Fruit fly (Drosophila melanogaster) whole organism, prepupa: ENCODE results near the gene CG7556.

Experiments used
- Blimp-1 ChIP-seq: fragments of 200-800 bp; sonication (Bioruptor generic); optimal IDR thresholded peaks from 3 replicates; lab custom pipeline; 2017; ENCODE audit warnings: missing biosample characterization, missing genetic modification characterization, mild to moderate bottlenecking, moderate library complexity, missing genetic modification reagents
- CG10631 ChIP-seq: fragments of 200-800 bp; sonication (Bioruptor generic); optimal IDR thresholded peaks from 2 replicates; lab custom pipeline; 2016; ENCODE audit warnings: missing biosample characterization, missing genetic modification characterization
- CG11294 ChIP-seq: fragments of 200-800 bp; sonication (Bioruptor generic); IDR thresholded peaks from 2 replicates; pipeline ENCODE4 v1.3.6; 2022; ENCODE audit warnings: missing biosample characterization, missing genetic modification characterization
- CG11762 ChIP-seq: fragments of 200-800 bp; sonication (Bioruptor generic); optimal IDR thresholded peaks from 3 replicates; lab custom pipeline; 2016; ENCODE audit warnings: missing biosample characterization, missing genetic modification characterization; ENCODE audit not compliant: insufficient read depth
- CG11902 ChIP-seq: fragments of 200-800 bp; sonication (Bioruptor generic); optimal IDR thresholded peaks from 3 replicates; lab custom pipeline; 2016; ENCODE audit warnings: missing biosample characterization, missing genetic modification characterization
- CG15336 ChIP-seq: fragments of 200-800 bp; sonication (Bioruptor generic); IDR thresholded peaks from 2 replicates; pipeline ENCODE4 v1.3.6; 2022; ENCODE audit warnings: missing biosample characterization, missing genetic modification characterization
- CG1621 ChIP-seq: fragments of 200-800 bp; sonication (Bioruptor generic); optimal IDR thresholded peaks from 3 replicates; lab custom pipeline; 2018; ENCODE audit warnings: missing biosample characterization, mild to moderate bottlenecking, missing genetic modification characterization
- CG16779 ChIP-seq: fragments of 200-800 bp; sonication (Bioruptor generic); optimal IDR thresholded peaks from 3 replicates; lab custom pipeline; 2017; ENCODE audit warnings: missing biosample characterization, mild to moderate bottlenecking, missing genetic modification characterization
- CG3032 ChIP-seq: fragments of 200-800 bp; optimal IDR thresholded peaks from 2 replicates; lab custom pipeline; 2019; ENCODE audit warnings: missing biosample characterization, mild to moderate bottlenecking, missing genetic modification characterization, moderate library complexity
- CG31627 ChIP-seq: fragments of 200-800 bp; sonication (Bioruptor generic); optimal IDR thresholded peaks from 3 replicates; lab custom pipeline; 2016; ENCODE audit warnings: missing biosample characterization, missing genetic modification characterization
- CG32006 ChIP-seq: fragments of 200-800 bp; sonication (Bioruptor generic); optimal IDR thresholded peaks from 3 replicates; lab custom pipeline; 2017; ENCODE audit warnings: missing biosample characterization, mild to moderate bottlenecking, missing genetic modification characterization
- CG34406 ChIP-seq: fragments of 200-800 bp; sonication (Bioruptor generic); optimal IDR thresholded peaks from 3 replicates; lab custom pipeline; 2016; ENCODE audit warnings: missing biosample characterization, missing genetic modification characterization
- CG3919 ChIP-seq: fragments of 200-800 bp; sonication (Bioruptor generic); optimal IDR thresholded peaks from 3 replicates; lab custom pipeline; 2016; ENCODE audit warnings: missing biosample characterization, missing genetic modification characterization
- CG4318 ChIP-seq: fragments of 200-800 bp; sonication (Bioruptor generic); optimal IDR thresholded peaks from 3 replicates; lab custom pipeline; 2017; ENCODE audit warnings: missing biosample characterization, mild to moderate bottlenecking, missing genetic modification characterization
- CG6276 ChIP-seq: fragments of 200-800 bp; sonication (Bioruptor generic); optimal IDR thresholded peaks from 2 replicates; lab custom pipeline; 2017; ENCODE audit warnings: missing biosample characterization, mild to moderate bottlenecking, missing genetic modification characterization
- CG6792 ChIP-seq: fragments of 200-800 bp; sonication (Bioruptor generic); optimal IDR thresholded peaks from 3 replicates; lab custom pipeline; 2016; ENCODE audit warnings: missing biosample characterization, missing genetic modification characterization
- CG6808 ChIP-seq: fragments of 200-800 bp; sonication (Bioruptor generic); optimal IDR thresholded peaks from 3 replicates; lab custom pipeline; 2017; ENCODE audit warnings: missing biosample characterization, missing genetic modification characterization, mild to moderate bottlenecking, moderate library complexity, missing genetic modification reagents
- CG6854 ChIP-seq: fragments of 200-800 bp; sonication (Bioruptor generic); optimal IDR thresholded peaks from 2 replicates; lab custom pipeline; 2017; ENCODE audit warnings: missing biosample characterization, mild to moderate bottlenecking, missing genetic modification characterization
- CG7368 ChIP-seq: fragments of 200-800 bp; sonication (Bioruptor generic); optimal IDR thresholded peaks from 3 replicates; lab custom pipeline; 2016; ENCODE audit warnings: missing biosample characterization, missing genetic modification characterization
- CG8119 ChIP-seq: fragments of 200-800 bp; sonication (Bioruptor generic); IDR thresholded peaks from 3 replicates; pipeline ENCODE4 v1.3.6; 2022; ENCODE audit warnings: missing biosample characterization, missing genetic modification characterization
- CG8319 ChIP-seq: fragments of 200-800 bp; sonication (Bioruptor generic); optimal IDR thresholded peaks from 3 replicates; lab custom pipeline; 2016; ENCODE audit warnings: missing biosample characterization, missing genetic modification characterization
- CG8632 ChIP-seq: fragments of 200-800 bp; sonication (Bioruptor generic); optimal IDR thresholded peaks from 3 replicates; lab custom pipeline; 2016; ENCODE audit warnings: missing biosample characterization, missing genetic modification characterization
- CG9139 ChIP-seq: fragments of 200-800 bp; sonication (Bioruptor generic); optimal IDR thresholded peaks from 3 replicates; lab custom pipeline; 2017; ENCODE audit warnings: missing biosample characterization, mild to moderate bottlenecking, missing genetic modification characterization
- Eip75B ChIP-seq: fragments of 200-800 bp; sonication (Bioruptor generic); optimal IDR thresholded peaks from 3 replicates; lab custom pipeline; 2016; ENCODE audit warnings: missing biosample characterization, missing genetic modification characterization
- Eip78C ChIP-seq: fragments of 200-800 bp; sonication (Bioruptor generic); peaks from one replicate; lab custom pipeline; 2016; ENCODE audit warnings: missing biosample characterization, missing genetic modification characterization
- Ets21C ChIP-seq: fragments of 200-800 bp; sonication (Bioruptor generic); optimal IDR thresholded peaks from 3 replicates; lab custom pipeline; 2016; ENCODE audit warnings: missing biosample characterization, missing genetic modification characterization
- Gug ChIP-seq: fragments of 200-800 bp; sonication (Bioruptor generic); IDR thresholded peaks from 2 replicates; pipeline ENCODE4 v1.3.6; 2022; ENCODE audit warnings: missing biosample characterization, missing genetic modification characterization
- Hr39 ChIP-seq: fragments of 200-800 bp; sonication (Bioruptor generic); optimal IDR thresholded peaks from 2 replicates; lab custom pipeline; 2016; ENCODE audit warnings: missing biosample characterization, missing genetic modification characterization
- Lpt ChIP-seq: fragments of 200-800 bp; sonication (Bioruptor generic); optimal IDR thresholded peaks from 3 replicates; lab custom pipeline; 2016; ENCODE audit warnings: missing biosample characterization, missing genetic modification characterization
- Met ChIP-seq: fragments of 200-800 bp; sonication (Bioruptor generic); optimal IDR thresholded peaks from 3 replicates; lab custom pipeline; 2016; ENCODE audit warnings: missing biosample characterization, missing genetic modification characterization
- Smox ChIP-seq: fragments of 200-800 bp; sonication (Bioruptor generic); optimal IDR thresholded peaks from 3 replicates; lab custom pipeline; 2016; ENCODE audit warnings: missing biosample characterization, missing genetic modification characterization
- Sox102F ChIP-seq: fragments of 200-800 bp; sonication (Bioruptor generic); optimal IDR thresholded peaks from 2 replicates; lab custom pipeline; 2016; ENCODE audit warnings: missing biosample characterization, mild to moderate bottlenecking, missing genetic modification characterization
- Sox15 ChIP-seq: fragments of 200-800 bp; sonication (Bioruptor generic); optimal IDR thresholded peaks from 3 replicates; lab custom pipeline; 2016; ENCODE audit warnings: missing biosample characterization, missing genetic modification characterization
- achi ChIP-seq: fragments of 200-800 bp; sonication (Bioruptor generic); optimal IDR thresholded peaks from 3 replicates; lab custom pipeline; 2016; ENCODE audit warnings: missing biosample characterization, missing genetic modification characterization
- cyc ChIP-seq: fragments of 200-800 bp; sonication (Bioruptor generic); optimal IDR thresholded peaks from 3 replicates; lab custom pipeline; 2016; ENCODE audit warnings: missing biosample characterization, missing genetic modification characterization
- dac ChIP-seq: fragments of 200-800 bp; sonication (Bioruptor generic); optimal IDR thresholded peaks from 2 replicates; lab custom pipeline; 2017; ENCODE audit warnings: missing biosample characterization, mild to moderate bottlenecking, missing genetic modification characterization
- esn ChIP-seq: fragments of 200-800 bp; sonication (Bioruptor generic); optimal IDR thresholded peaks from 2 replicates; lab custom pipeline; 2016; ENCODE audit warnings: missing biosample characterization, mild to moderate bottlenecking, missing genetic modification characterization, moderate library complexity
- fd59A ChIP-seq: fragments of 200-800 bp; sonication (Bioruptor generic); optimal IDR thresholded peaks from 2 replicates; lab custom pipeline; 2017; ENCODE audit warnings: missing biosample characterization, mild to moderate bottlenecking, missing genetic modification characterization, missing genetic modification reagents
- fkh ChIP-seq: fragments of 200-800 bp; sonication (Bioruptor generic); optimal IDR thresholded peaks from 3 replicates; lab custom pipeline; 2017; ENCODE audit warnings: missing biosample characterization, mild to moderate bottlenecking, missing genetic modification characterization, moderate library complexity
- pdm3 ChIP-seq: fragments of 200-800 bp; sonication (Bioruptor generic); optimal IDR thresholded peaks from 3 replicates; lab custom pipeline; 2016; ENCODE audit warnings: missing biosample characterization, missing genetic modification characterization
- salr ChIP-seq, 2 experiments: fragments of 200-800 bp; sonication (Bioruptor generic); optimal IDR thresholded peaks; 3 replicates each; lab custom pipeline; 2016 to 2018; ENCODE audit warnings: missing biosample characterization in 2 of 2, missing genetic modification characterization in 2 of 2, mild to moderate bottlenecking in 1 of 2
- spab ChIP-seq: fragments of 200-800 bp; sonication (Bioruptor generic); optimal IDR thresholded peaks from 2 replicates; lab custom pipeline; 2017; ENCODE audit warnings: missing biosample characterization, mild to moderate bottlenecking, missing genetic modification characterization, missing genetic modification reagents
- ss ChIP-seq, 2 experiments: fragments of 200-800 bp; sonication (Bioruptor generic); optimal IDR thresholded peaks; 2 replicates in 1 of 2; 3 replicates in 1 of 2; lab custom pipeline; 2017 to 2018; ENCODE audit warnings: mild to moderate bottlenecking in 2 of 2, missing biosample characterization in 2 of 2, missing genetic modification characterization in 2 of 2, moderate library complexity in 1 of 2
- topi ChIP-seq: fragments of 200-800 bp; sonication (Bioruptor generic); optimal IDR thresholded peaks from 3 replicates; lab custom pipeline; 2016; ENCODE audit warnings: missing biosample characterization, missing genetic modification characterization
- vri ChIP-seq: fragments of 200-800 bp; sonication (Bioruptor generic); optimal IDR thresholded peaks from 3 replicates; lab custom pipeline; 2016; ENCODE audit warnings: missing biosample characterization, mild to moderate bottlenecking, missing genetic modification characterization

CG7556 gene

dm6 chrX:19164726-19165125, 14.9 kb downstream of the CG7556 start (continued):
- TF ChIP-seq Gug (GFP tag; lab: Robert Waterston, UW), result no peak
- no peak for TF ChIP-seq fkh (GFP tag; lab: Kevin White, UChicago)
- no peak for TF ChIP-seq CG1621 (tag; lab: Kevin White, UChicago)
- peak; percentile 74 for TF ChIP-seq Smox (GFP tag; lab: Kevin White, UChicago)
- TF ChIP-seq cyc, result peak; percentile 52
- TF ChIP-seq pdm3 (GFP tag; lab: Kevin White, UChicago), result peak; percentile 44
- TF ChIP-seq CG11902 (GFP tag; lab: Kevin White, UChicago), result peak; percentile 18
- TF ChIP-seq CG10631 (GFP tag; lab: Kevin White, UChicago), result peak; percentile 46
- peak; percentile 75 for TF ChIP-seq Met (GFP tag; lab: Kevin White, UChicago)

- TF ChIP-seq Eip78C (GFP tag; lab: Kevin White, UChicago) (no peak), fd59A (GFP tag; lab: Kevin White, UChicago) (no peak), CG3919 (GFP tag; lab: Kevin White, UChicago) (no peak), CG6792 (GFP tag; lab: Kevin White, UChicago) (no peak), Blimp-1 (GFP tag; lab: Kevin White, UChicago) (peak; percentile 17), CG15336 (GFP tag; lab: Robert Waterston, UW) (no peak), cyc (no peak), CG34406 (no peak)
These were observed 16.2 kb downstream of the CG7556 start for dm6 chrX:19163446-19163845.

dm6 chrX:19162249-19162914, 17.2 kb downstream of the CG7556 start:
- peak; percentile 65 for TF ChIP-seq achi (GFP tag; lab: Kevin White, UChicago)
- peak; percentile 81 for TF ChIP-seq CG31627 (GFP tag; lab: Kevin White, UChicago)
- peak; percentile 58 for TF ChIP-seq Sox15
- TF ChIP-seq CG4318 (GFP tag; lab: Kevin White, UChicago), result peak; percentile 48
- peak; percentile 81 for TF ChIP-seq esn (GFP tag; lab: Kevin White, UChicago)
- no peak for TF ChIP-seq CG6854 (GFP tag; lab: Kevin White, UChicago)
- peak; percentile 6 for TF ChIP-seq CG8319
- TF ChIP-seq Sox102F (GFP tag; lab: Kevin White, UChicago), result peak; percentile 81
- TF ChIP-seq Hr39 (GFP tag; lab: Kevin White, UChicago), result peak; percentile 82
- peak; percentile 47 for TF ChIP-seq CG6808 (GFP tag; lab: Kevin White, UChicago)
- peak; percentile 53 for TF ChIP-seq CG3032 (tag; lab: Kevin White, UChicago)
- TF ChIP-seq Gug (GFP tag; lab: Robert Waterston, UW), result peak; percentile 51
- TF ChIP-seq CG16779, result peak; percentile 23
- peak; percentile 69 for TF ChIP-seq Eip75B (GFP tag; lab: Kevin White, UChicago)
- TF ChIP-seq CG8632, result peak; percentile 65
- TF ChIP-seq topi (GFP tag; lab: Kevin White, UChicago), result peak; percentile 61
- peak; percentile 60 for TF ChIP-seq Lpt (GFP tag; lab: Kevin White, UChicago)
- TF ChIP-seq CG11762 (GFP tag; lab: Kevin White, UChicago), result peak; percentile 28
- TF ChIP-seq CG8119 (GFP tag; lab: Robert Waterston, UW), result peak; percentile 57
- TF ChIP-seq Met (GFP tag; lab: Kevin White, UChicago), result peak; percentile 69
- TF ChIP-seq vri, result peak; percentile 67
- peak; percentile 35 for TF ChIP-seq CG7368 (GFP tag; lab: Kevin White, UChicago)
- TF ChIP-seq CG6792 (GFP tag; lab: Kevin White, UChicago), result peak; percentile 83
- peak; percentile 27 to 64 for TF ChIP-seq ss (GFP tag; optimal IDR thresholded peaks at IDR 0.05; lab: Kevin White, UChicago)
- peak; percentile 67 for TF ChIP-seq fd59A (GFP tag; lab: Kevin White, UChicago)
- peak; percentile 58 for TF ChIP-seq Ets21C (GFP tag; lab: Kevin White, UChicago)
- peak; percentile 97 for TF ChIP-seq Eip78C (GFP tag; lab: Kevin White, UChicago)
- peak; percentile 39 for TF ChIP-seq CG3919 (GFP tag; lab: Kevin White, UChicago)
- peak; percentile 37 to 59 for TF ChIP-seq salr (GFP tag; optimal IDR thresholded peaks at IDR 0.05; lab: Kevin White, UChicago)
- no peak; the same call in 1 of the 2 replicates for TF ChIP-seq CG15336 (GFP tag; lab: Robert Waterston, UW)
- TF ChIP-seq spab (GFP tag; lab: Kevin White, UChicago), result peak; percentile 56
- TF ChIP-seq CG9139, result no peak
- TF ChIP-seq CG6276 (GFP tag; lab: Kevin White, UChicago), result peak; percentile 29
- 0 out of 2 replicates have a peak, but pooled peaks have one; percentile 12 for TF ChIP-seq CG11294 (GFP tag; lab: Robert Waterston, UW)
- TF ChIP-seq dac (GFP tag; lab: Kevin White, UChicago), result no peak
- peak; percentile 81 for TF ChIP-seq CG32006 (GFP tag; lab: Kevin White, UChicago)
- TF ChIP-seq cyc, result peak; percentile 59
- peak; percentile 81 for TF ChIP-seq pdm3 (GFP tag; lab: Kevin White, UChicago)
